Worm (Caenorhabditis elegans) whole organism, L3 larva: Measurements from ENCODE around the gene C16C8.5.

Experiments used
- ZK546.5 ChIP-seq: sonication (generic microtip); optimal IDR thresholded peaks from 2 replicates; lab custom pipeline; 2017; ENCODE audit warnings: missing biosample characterization, missing genetic modification characterization
- aly-2 ChIP-seq: fragments of 150-350 bp; optimal IDR thresholded peaks from 2 replicates; lab custom pipeline; 2014; ENCODE audit warnings: missing biosample characterization, missing genetic modification characterization
- ama-1 ChIP-seq: fragments of 150-350 bp; optimal IDR thresholded peaks from 2 replicates; lab custom pipeline; 2018
- ceh-16 ChIP-seq: sonication (generic microtip); optimal IDR thresholded peaks from 2 replicates; lab custom pipeline; 2017; ENCODE audit warnings: missing biosample characterization, missing genetic modification characterization
- ceh-28 ChIP-seq: fragments of 150-350 bp; optimal IDR thresholded peaks from 2 replicates; lab custom pipeline; 2014; ENCODE audit warnings: missing biosample characterization, missing genetic modification reagents, missing genetic modification characterization
- ceh-82 ChIP-seq: fragments of 150-350 bp; optimal IDR thresholded peaks from 2 replicates; lab custom pipeline; 2014; ENCODE audit warnings: missing biosample characterization, missing genetic modification characterization
- ceh-9 ChIP-seq: sonication (generic microtip); optimal IDR thresholded peaks from 2 replicates; lab custom pipeline; 2018; ENCODE audit warnings: missing biosample characterization, missing genetic modification characterization
- egl-27 ChIP-seq: sonication (generic microtip); optimal IDR thresholded peaks from 4 replicates; lab custom pipeline; 2017; ENCODE audit warnings: missing biosample characterization, missing genetic modification reagents, missing genetic modification characterization
- elt-2 ChIP-seq: sonication (generic microtip); optimal IDR thresholded peaks from 2 replicates; lab custom pipeline; 2016; ENCODE audit warnings: missing genetic modification reagents, mild to moderate bottlenecking, missing genetic modification characterization, missing compliant biosample characterization
- elt-3 ChIP-seq, 3 experiments: fragments of 150-350 bp in 1 of 3; sonication (generic microtip) in 2 of 3; optimal IDR thresholded peaks; 2 replicates in 2 of 3; 4 replicates in 1 of 3; lab custom pipeline; 2014 to 2017; ENCODE audit warnings: missing biosample characterization in 3 of 3, missing genetic modification characterization in 3 of 3
- eor-1 ChIP-seq, 2 experiments: fragments of 150-350 bp; optimal IDR thresholded peaks; 2 replicates each; lab custom pipeline; 2014 to 2018; ENCODE audit warnings: missing biosample characterization in 2 of 2, missing genetic modification characterization in 2 of 2
- fkh-2 ChIP-seq: fragments of 150-350 bp; optimal IDR thresholded peaks from 2 replicates; lab custom pipeline; 2014; ENCODE audit warnings: missing biosample characterization, missing genetic modification reagents, missing genetic modification characterization
- lin-15B ChIP-seq: fragments of 150-350 bp; optimal IDR thresholded peaks from 2 replicates; lab custom pipeline; 2014; ENCODE audit warnings: missing biosample characterization, missing genetic modification characterization
- lsy-12 ChIP-seq: sonication (generic microtip); optimal IDR thresholded peaks from 2 replicates; lab custom pipeline; 2016; ENCODE audit warnings: mild to moderate bottlenecking, missing genetic modification characterization, missing compliant biosample characterization
- nfya-1 ChIP-seq: sonication (generic microtip); optimal IDR thresholded peaks from 2 replicates; lab custom pipeline; 2017; ENCODE audit warnings: missing genetic modification characterization, mild to moderate bottlenecking, missing compliant biosample characterization, antibody characterized with exemption, moderate library complexity; ENCODE audit not compliant: insufficient read depth
- nhr-11 ChIP-seq: fragments of 150-350 bp; optimal IDR thresholded peaks from 2 replicates; lab custom pipeline; 2014; ENCODE audit warnings: missing biosample characterization, missing genetic modification characterization
- nhr-12 ChIP-seq: fragments of 150-350 bp; optimal IDR thresholded peaks from 2 replicates; lab custom pipeline; 2014; ENCODE audit warnings: missing biosample characterization, missing genetic modification characterization
- nhr-237 ChIP-seq: fragments of 150-350 bp; optimal IDR thresholded peaks from 2 replicates; lab custom pipeline; 2014; ENCODE audit warnings: missing biosample characterization, missing genetic modification characterization
- nhr-25 ChIP-seq: sonication (generic microtip); optimal IDR thresholded peaks from 2 replicates; lab custom pipeline; 2017; ENCODE audit warnings: missing biosample characterization, missing genetic modification characterization
- nhr-43 ChIP-seq: sonication (generic microtip); optimal IDR thresholded peaks from 2 replicates; lab custom pipeline; 2016; ENCODE audit warnings: mild to moderate bottlenecking, missing genetic modification characterization, missing compliant biosample characterization; ENCODE audit not compliant: poor library complexity, severe bottlenecking
- nhr-67 ChIP-seq: fragments of 150-350 bp; optimal IDR thresholded peaks from 2 replicates; lab custom pipeline; 2014; ENCODE audit warnings: missing biosample characterization, missing genetic modification characterization
- nhr-76 ChIP-seq: fragments of 150-350 bp; sonication (generic microtip); optimal IDR thresholded peaks from 5 replicates; lab custom pipeline; 2014; ENCODE audit warnings: missing biosample characterization, missing genetic modification characterization
- nhr-77 ChIP-seq: fragments of 150-350 bp; optimal IDR thresholded peaks from 2 replicates; lab custom pipeline; 2014; ENCODE audit warnings: missing biosample characterization, missing genetic modification characterization
- pha-4 ChIP-seq: fragments of 150-350 bp; optimal IDR thresholded peaks from 2 replicates; lab custom pipeline; 2014; ENCODE audit warnings: missing biosample characterization, missing genetic modification reagents, missing genetic modification characterization
- sea-2 ChIP-seq: fragments of 150-350 bp; sonication (generic microtip); optimal IDR thresholded peaks from 4 replicates; lab custom pipeline; 2014; ENCODE audit warnings: missing biosample characterization, missing genetic modification reagents, missing genetic modification characterization
- skn-1 ChIP-seq: fragments of 150-350 bp; optimal IDR thresholded peaks from 2 replicates; lab custom pipeline; 2014; ENCODE audit warnings: missing biosample characterization, missing genetic modification characterization
- snpc-4 ChIP-seq: fragments of 150-350 bp; optimal IDR thresholded peaks from 2 replicates; lab custom pipeline; 2014; ENCODE audit warnings: missing biosample characterization, missing genetic modification characterization
- tbx-2 ChIP-seq: sonication (generic microtip); optimal IDR thresholded peaks from 2 replicates; lab custom pipeline; 2016; ENCODE audit warnings: mild to moderate bottlenecking, missing genetic modification characterization, missing compliant biosample characterization
- unc-39 ChIP-seq: sonication (generic microtip); optimal IDR thresholded peaks from 4 replicates; lab custom pipeline; 2017; ENCODE audit warnings: missing biosample characterization, missing genetic modification characterization
- unc-62 ChIP-seq: fragments of 150-350 bp; sonication (generic microtip); optimal IDR thresholded peaks from 4 replicates; lab custom pipeline; 2014; ENCODE audit warnings: missing biosample characterization, missing genetic modification reagents, missing genetic modification characterization
- zag-1 ChIP-seq: fragments of 150-350 bp; optimal IDR thresholded peaks from 2 replicates; lab custom pipeline; 2014; ENCODE audit warnings: missing biosample characterization, missing genetic modification characterization
- ztf-11 ChIP-seq: fragments of 150-350 bp; optimal IDR thresholded peaks from 2 replicates; lab custom pipeline; 2014; ENCODE audit warnings: missing biosample characterization, missing genetic modification characterization
- ztf-4 ChIP-seq: fragments of 150-350 bp; optimal IDR thresholded peaks from 2 replicates; lab custom pipeline; 2014; ENCODE audit warnings: missing biosample characterization, missing genetic modification characterization

C16C8.5 gene

ce11 chrII:3460048-3460447, 14.9 kb upstream of the C16C8.5 start, which contains the start of gene C16C8.7:
C16C8.7 (minus strand) TSS chrII:3460148.
- TF ChIP-seq ztf-4 (tag; lab: Kevin White, UChicago) (no peak), aly-2 (tag; lab: Kevin White, UChicago) (no peak), ama-1 (lab: Kevin White, UChicago) (no peak), nfya-1 (tag; lab: Kevin White, UChicago) (no peak), eor-1 (tag; optimal IDR thresholded peaks at IDR 0.05; lab: Kevin White, UChicago) (no peak), nhr-11 (no peak), ceh-16 (tag; lab: Kevin White, UChicago) (no peak), ZK546.5 (tag; lab: Kevin White, UChicago) (no peak), ceh-82 (no peak), nhr-77 (tag; lab: Kevin White, UChicago) (no peak), lin-15B (tag; lab: Kevin White, UChicago) (no peak), nhr-237 (no peak), elt-3 (tag; optimal IDR thresholded peaks at IDR 0.05; lab: Kevin White, UChicago) (no peak), nhr-67 (tag; lab: Kevin White, UChicago) (no peak), sea-2 (GFP tag; lab: Kevin White, UChicago) (no peak), tbx-2 (tag; lab: Kevin White, UChicago) (no peak), ztf-11 (tag; lab: Kevin White, UChicago) (no peak), zag-1 (tag; lab: Kevin White, UChicago) (no peak), egl-27 (tag; lab: Kevin White, UChicago) (no peak), pha-4 (tag; lab: Kevin White, UChicago) (no peak)
- TF ChIP-seq, all 47 proteins: peak for 0

ce11 chrII:3459199-3459598, 14.0 kb upstream of the C16C8.5 start:
- TF ChIP-seq ceh-16 (tag; lab: Kevin White, UChicago) = no peak

ce11 chrII:3458209-3458608, 13.0 kb upstream of the C16C8.5 start, which contains the start of the genes C16C8.26 and C16C8.19:
C16C8.26 (minus strand) TSS chrII:3458309.
C16C8.19 (plus strand) TSS chrII:3458487.
- no peak for TF ChIP-seq nhr-76 (tag; lab: Kevin White, UChicago)
- no peak for TF ChIP-seq nhr-25 (tag; lab: Kevin White, UChicago)
- no peak for TF ChIP-seq unc-62 (GFP tag; lab: Kevin White, UChicago)
- TF ChIP-seq nhr-67 (tag; lab: Kevin White, UChicago) = no peak

ce11 chrII:3453521-3453920, 8.3 kb upstream of the C16C8.5 start, which contains the start of gene C16C8.11:
C16C8.11 (plus strand) TSS chrII:3453708.
- no peak for TF ChIP-seq ceh-28 (tag; lab: Kevin White, UChicago)
- TF ChIP-seq nhr-12 (tag; lab: Kevin White, UChicago) = no peak
- no peak for TF ChIP-seq snpc-4

ce11 chrII:3452421-3452820, 7.2 kb upstream of the C16C8.5 start, which contains the start of gene C16C8.12:
C16C8.12 (plus strand) TSS chrII:3452721.
- no peak for TF ChIP-seq nhr-43 (tag; lab: Kevin White, UChicago)
- TF ChIP-seq ceh-9 (tag; lab: Kevin White, UChicago) = no peak
- no peak for TF ChIP-seq elt-3 (tag; optimal IDR thresholded peaks at IDR 0.05; lab: Kevin White, UChicago)
- TF ChIP-seq ceh-16 (tag; lab: Kevin White, UChicago) = no peak
- no peak for TF ChIP-seq sea-2 (GFP tag; lab: Kevin White, UChicago)
- TF ChIP-seq elt-2 = no peak
- TF ChIP-seq ztf-4 (tag; lab: Kevin White, UChicago) = no peak
- no peak for TF ChIP-seq unc-62 (GFP tag; lab: Kevin White, UChicago)
- no peak for TF ChIP-seq skn-1
- no peak for TF ChIP-seq eor-1 (tag; optimal IDR thresholded peaks at IDR 0.05; lab: Kevin White, UChicago)
- no peak for TF ChIP-seq nhr-237
- TF ChIP-seq fkh-2 (tag; lab: Kevin White, UChicago) = no peak
- TF ChIP-seq pha-4 (tag; lab: Kevin White, UChicago) = no peak
- TF ChIP-seq aly-2 (tag; lab: Kevin White, UChicago) = no peak
- TF ChIP-seq nhr-76 (tag; lab: Kevin White, UChicago) = no peak
- no peak for TF ChIP-seq unc-39 (tag; lab: Kevin White, UChicago)
- TF ChIP-seq lsy-12 (tag; lab: Kevin White, UChicago) = no peak
